Fruit fly (Drosophila melanogaster) whole organism, adult: ENCODE measurements around the gene Cp7Fa.

Experiments used
- CG11617 ChIP-seq: fragments of 200-800 bp; sonication (Bioruptor generic); optimal IDR thresholded peaks from 2 replicates; lab custom pipeline; 2017; ENCODE audit warnings: mild to moderate bottlenecking, missing biosample characterization, missing genetic modification reagents, missing genetic modification characterization
- CG12768 ChIP-seq: fragments of 200-800 bp; sonication (Bioruptor generic); optimal IDR thresholded peaks from 2 replicates; lab custom pipeline; 2017; ENCODE audit warnings: missing biosample characterization, missing genetic modification characterization, mild to moderate bottlenecking, moderate library complexity, missing genetic modification reagents
- CG14711 ChIP-seq: fragments of 200-800 bp; sonication (Bioruptor generic); optimal IDR thresholded peaks from 2 replicates; lab custom pipeline; 2018; ENCODE audit warnings: missing biosample characterization, mild to moderate bottlenecking, missing genetic modification characterization, moderate library complexity
- CG1620 ChIP-seq: fragments of 200-800 bp; sonication (Bioruptor generic); optimal IDR thresholded peaks from 2 replicates; lab custom pipeline; 2016; ENCODE audit warnings: missing biosample characterization, missing genetic modification characterization
- CG33017 ChIP-seq: fragments of 200-800 bp; sonication (Bioruptor generic); optimal IDR thresholded peaks from 2 replicates; lab custom pipeline; 2018; ENCODE audit warnings: missing biosample characterization, mild to moderate bottlenecking, missing genetic modification characterization, moderate library complexity
- CG5204 ChIP-seq: fragments of 200-800 bp; sonication (Bioruptor generic); optimal IDR thresholded peaks from 2 replicates; lab custom pipeline; 2016; ENCODE audit warnings: missing biosample characterization, missing genetic modification characterization
- CG7045 ChIP-seq: fragments of 200-800 bp; sonication (Bioruptor generic); optimal IDR thresholded peaks from 2 replicates; lab custom pipeline; 2017; ENCODE audit warnings: missing biosample characterization, mild to moderate bottlenecking, missing genetic modification characterization
- CG7101 ChIP-seq: fragments of 200-800 bp; sonication (Bioruptor generic); optimal IDR thresholded peaks from 2 replicates; lab custom pipeline; 2018; ENCODE audit warnings: missing biosample characterization, mild to moderate bottlenecking, missing genetic modification characterization, moderate library complexity
- Clk ChIP-seq: fragments of 200-800 bp; sonication (Bioruptor generic); optimal IDR thresholded peaks from 2 replicates; lab custom pipeline; 2017; ENCODE audit warnings: missing biosample characterization, missing genetic modification characterization
- Crg-1 ChIP-seq: fragments of 200-800 bp; sonication (Bioruptor generic); optimal IDR thresholded peaks from 2 replicates; lab custom pipeline; 2016; ENCODE audit warnings: missing biosample characterization, missing genetic modification characterization
- Hr96 ChIP-seq: fragments of 200-800 bp; sonication (Bioruptor generic); optimal IDR thresholded peaks from 2 replicates; lab custom pipeline; 2016; ENCODE audit warnings: missing biosample characterization, missing genetic modification characterization
- Mnt ChIP-seq: fragments of 200-800 bp; sonication (Bioruptor generic); optimal IDR thresholded peaks from 2 replicates; lab custom pipeline; 2016; ENCODE audit warnings: missing biosample characterization, mild to moderate bottlenecking, missing genetic modification characterization
- bab1 ChIP-seq: fragments of 200-800 bp; sonication (Bioruptor generic); optimal IDR thresholded peaks from 3 replicates; lab custom pipeline; 2019; ENCODE audit warnings: missing biosample characterization, mild to moderate bottlenecking, missing genetic modification characterization, moderate library complexity
- cic ChIP-seq: fragments of 200-800 bp; sonication (Bioruptor generic); optimal IDR thresholded peaks from 2 replicates; lab custom pipeline; 2017; ENCODE audit warnings: missing biosample characterization, mild to moderate bottlenecking, missing genetic modification characterization, moderate library complexity
- cnc ChIP-seq, 2 experiments: fragments of >200 bp; optimal IDR thresholded peaks; 2 replicates each; lab custom pipeline; 2017
- kay ChIP-seq: fragments of 200-800 bp; sonication (Bioruptor generic); peaks from one replicate; lab custom pipeline; 2016; ENCODE audit warnings: missing biosample characterization, missing genetic modification characterization, borderline replicate concordance
- ovo ChIP-seq: fragments of 200-800 bp; sonication (Bioruptor generic); optimal IDR thresholded peaks from 2 replicates; lab custom pipeline; 2016; ENCODE audit warnings: missing biosample characterization, missing genetic modification characterization
- pad ChIP-seq: fragments of 200-800 bp; sonication (Bioruptor generic); optimal IDR thresholded peaks from 3 replicates; lab custom pipeline; 2017; ENCODE audit warnings: missing biosample characterization, missing genetic modification characterization, mild to moderate bottlenecking, moderate library complexity, missing genetic modification reagents
- tj ChIP-seq: fragments of 200-800 bp; sonication (Bioruptor generic); optimal IDR thresholded peaks from 3 replicates; lab custom pipeline; 2017; ENCODE audit warnings: missing biosample characterization, mild to moderate bottlenecking, missing genetic modification characterization, moderate library complexity
- toe ChIP-seq: fragments of 200-800 bp; sonication (Bioruptor generic); optimal IDR thresholded peaks from 2 replicates; lab custom pipeline; 2016; ENCODE audit warnings: missing biosample characterization, missing genetic modification characterization

The Cp7Fa gene

DNA sequence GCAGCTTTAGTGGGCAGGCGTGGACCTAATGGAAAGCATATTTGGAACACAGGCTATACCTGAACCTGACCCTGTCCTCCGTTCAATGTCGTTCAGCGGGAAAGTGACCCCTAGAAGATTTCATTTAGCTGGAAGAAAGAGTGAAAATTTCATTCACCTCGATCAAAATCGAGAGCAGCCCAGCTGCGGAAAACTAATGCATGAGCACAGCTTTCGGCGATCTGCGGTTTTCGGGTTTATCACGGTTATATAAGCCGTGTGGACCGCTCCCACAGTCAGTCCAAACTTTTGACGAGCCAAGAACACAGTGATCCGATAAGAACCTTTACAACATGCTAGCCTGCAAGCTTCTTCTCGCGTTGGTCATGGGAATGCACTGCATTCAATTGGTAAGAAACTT is at the start of gene Cp7Fa:
TSS of gene Cp7Fa (plus strand) at position 301 of the 400 bp plus-strand sequence.
- no peak for TF ChIP-seq cnc (optimal IDR thresholded peaks at IDR 0.05; lab: Kevin White, UChicago)
- TF ChIP-seq bab1 (GFP tag; lab: Kevin White, UChicago), result peak; percentile 20
- TF ChIP-seq Hr96, result no peak
- TF ChIP-seq ovo (GFP tag; lab: Kevin White, UChicago), result no peak
- TF ChIP-seq CG7045 (GFP tag; lab: Kevin White, UChicago), result no peak
- TF ChIP-seq CG33017 (tag; lab: Kevin White, UChicago), result no peak
- no peak for TF ChIP-seq CG7101 (tag; lab: Kevin White, UChicago)
- no peak for TF ChIP-seq toe (GFP tag; lab: Kevin White, UChicago)
- TF ChIP-seq CG14711 (tag; lab: Kevin White, UChicago), result no peak
- TF ChIP-seq CG5204 (GFP tag; lab: Kevin White, UChicago), result no peak
- no peak for TF ChIP-seq tj (GFP tag; lab: Kevin White, UChicago)
- TF ChIP-seq CG1620 (GFP tag; lab: Kevin White, UChicago), result peak; percentile 4
- no peak for TF ChIP-seq pad (GFP tag; lab: Kevin White, UChicago)
- TF ChIP-seq kay (GFP tag; lab: Kevin White, UChicago), result no peak
- TF ChIP-seq Crg-1, result no peak
- TF ChIP-seq cic (GFP tag; lab: Kevin White, UChicago), result no peak

DNA sequence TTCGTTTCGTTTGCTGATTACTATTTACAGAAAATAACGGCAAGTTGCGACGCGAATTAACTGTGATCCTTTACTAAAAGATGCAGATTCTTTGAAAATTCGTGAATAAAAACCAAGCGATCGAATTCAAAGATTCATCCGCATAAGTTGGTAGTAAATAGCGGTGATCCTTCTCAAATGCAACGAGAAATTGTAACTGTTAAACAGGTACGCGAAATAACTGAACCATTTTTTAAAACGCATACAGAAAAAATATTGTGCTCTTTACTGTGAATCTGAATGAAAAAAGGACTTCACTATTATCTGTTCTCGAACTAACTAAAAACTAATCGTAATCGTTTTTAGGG is 49.3 kb upstream of the Cp7Fa start:
- TF ChIP-seq ovo (GFP tag; lab: Kevin White, UChicago) (peak; percentile 75), Clk (GFP tag; lab: Kevin White, UChicago) (no peak)

DNA sequence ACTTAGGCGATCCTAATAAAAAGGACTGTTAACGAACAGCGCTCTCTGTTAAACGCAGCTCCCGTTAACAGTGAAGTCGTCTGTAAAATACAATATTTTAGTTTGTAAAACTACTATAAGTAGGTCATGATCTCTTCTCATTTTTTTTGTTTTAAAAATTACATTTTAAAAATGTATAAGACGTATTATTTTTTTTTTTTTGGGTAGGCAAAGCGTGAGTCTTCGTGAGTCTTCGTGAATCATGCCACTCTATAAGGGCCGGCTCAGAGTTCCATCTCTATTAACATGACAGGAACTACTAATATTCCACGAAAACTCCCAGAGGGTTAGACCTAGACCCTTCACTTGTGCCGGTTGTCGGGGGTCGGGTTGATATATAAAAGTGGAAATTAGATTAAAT is 48.0 kb upstream of the Cp7Fa start:
- TF ChIP-seq kay (GFP tag; lab: Kevin White, UChicago), result peak; percentile 81
- TF ChIP-seq Crg-1, result no peak
- TF ChIP-seq CG12768, result no peak

DNA sequence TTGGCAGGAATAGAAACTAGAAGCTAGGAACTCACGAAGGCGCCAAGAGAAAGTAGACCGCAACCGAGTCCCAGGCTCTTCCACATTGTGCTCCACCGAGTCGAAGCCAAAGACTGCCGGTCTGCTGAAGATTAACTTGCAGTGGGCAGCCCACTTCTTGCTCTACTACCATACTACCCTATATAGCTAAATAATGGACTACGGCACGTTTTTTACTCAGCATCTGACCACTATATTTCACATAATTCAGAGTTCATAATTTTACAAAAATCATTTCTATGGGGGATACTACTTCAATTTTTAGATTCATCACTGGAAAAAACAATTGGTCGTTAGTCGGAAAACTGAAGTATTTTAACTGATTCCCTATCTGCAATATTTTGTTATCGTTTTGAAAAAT is 37.0 kb upstream of the Cp7Fa start, which contains the start of gene CG32712:
TSS of gene CG32712 (minus strand) at position 101 of the 400 bp plus-strand sequence.
- TF ChIP-seq tj (GFP tag; lab: Kevin White, UChicago), result no peak
- no peak for TF ChIP-seq Hr96
- TF ChIP-seq CG11617 (GFP tag; lab: Kevin White, UChicago), result no peak
- TF ChIP-seq CG12768, result no peak
- no peak for TF ChIP-seq cnc (optimal IDR thresholded peaks at IDR 0.05; lab: Kevin White, UChicago)
- no peak for TF ChIP-seq Mnt (GFP tag; lab: Kevin White, UChicago)
- TF ChIP-seq toe (GFP tag; lab: Kevin White, UChicago), result no peak
- no peak for TF ChIP-seq CG1620 (GFP tag; lab: Kevin White, UChicago)
- no peak for TF ChIP-seq pad (GFP tag; lab: Kevin White, UChicago)
- TF ChIP-seq CG14711 (tag; lab: Kevin White, UChicago), result no peak
- TF ChIP-seq ovo (GFP tag; lab: Kevin White, UChicago), result no peak
- TF ChIP-seq cic (GFP tag; lab: Kevin White, UChicago), result no peak
- no peak for TF ChIP-seq CG7101 (tag; lab: Kevin White, UChicago)

DNA sequence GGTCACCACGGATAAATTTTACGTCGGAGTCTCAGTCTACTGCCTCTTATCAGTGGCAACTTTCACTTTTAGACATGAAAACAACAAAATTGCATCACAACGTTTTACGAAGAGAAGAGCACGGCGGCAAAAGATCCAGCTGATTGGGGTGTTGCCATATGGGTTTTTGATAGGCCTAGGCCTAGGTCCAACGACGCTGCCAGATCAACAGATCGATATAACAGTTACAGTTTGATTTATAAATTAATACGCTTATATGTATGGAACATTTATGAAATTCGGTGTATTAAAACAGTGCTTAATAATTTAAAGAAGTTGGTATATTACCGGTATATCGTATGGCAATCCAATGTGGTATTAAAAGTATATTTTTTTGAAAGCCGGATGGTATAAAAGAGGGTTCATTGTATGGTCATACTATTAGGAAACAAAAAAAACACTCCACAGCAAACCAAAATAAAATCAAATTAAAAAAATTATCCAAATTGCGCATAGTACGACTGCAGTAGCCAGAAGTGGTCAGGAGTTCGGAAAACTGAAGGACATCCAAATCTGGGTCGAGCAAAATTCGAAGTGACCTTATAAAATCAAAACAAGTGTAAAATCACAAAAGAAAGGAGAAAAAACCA is 33.9 kb upstream of the Cp7Fa start, which contains the start of gene CG1440:
TSS of gene CG1440 (plus strand) at position 402 of the 629 bp plus-strand sequence.
- TF ChIP-seq CG1620 (GFP tag; lab: Kevin White, UChicago) (peak; percentile 14), bab1 (GFP tag; lab: Kevin White, UChicago) (peak; percentile 89), CG14711 (tag; lab: Kevin White, UChicago) (peak; percentile 61), kay (GFP tag; lab: Kevin White, UChicago) (no peak), Mnt (GFP tag; lab: Kevin White, UChicago) (peak; percentile 59), CG7101 (tag; lab: Kevin White, UChicago) (peak; percentile 57), CG33017 (tag; lab: Kevin White, UChicago) (no peak), CG11617 (GFP tag; lab: Kevin White, UChicago) (peak; percentile 33)

DNA sequence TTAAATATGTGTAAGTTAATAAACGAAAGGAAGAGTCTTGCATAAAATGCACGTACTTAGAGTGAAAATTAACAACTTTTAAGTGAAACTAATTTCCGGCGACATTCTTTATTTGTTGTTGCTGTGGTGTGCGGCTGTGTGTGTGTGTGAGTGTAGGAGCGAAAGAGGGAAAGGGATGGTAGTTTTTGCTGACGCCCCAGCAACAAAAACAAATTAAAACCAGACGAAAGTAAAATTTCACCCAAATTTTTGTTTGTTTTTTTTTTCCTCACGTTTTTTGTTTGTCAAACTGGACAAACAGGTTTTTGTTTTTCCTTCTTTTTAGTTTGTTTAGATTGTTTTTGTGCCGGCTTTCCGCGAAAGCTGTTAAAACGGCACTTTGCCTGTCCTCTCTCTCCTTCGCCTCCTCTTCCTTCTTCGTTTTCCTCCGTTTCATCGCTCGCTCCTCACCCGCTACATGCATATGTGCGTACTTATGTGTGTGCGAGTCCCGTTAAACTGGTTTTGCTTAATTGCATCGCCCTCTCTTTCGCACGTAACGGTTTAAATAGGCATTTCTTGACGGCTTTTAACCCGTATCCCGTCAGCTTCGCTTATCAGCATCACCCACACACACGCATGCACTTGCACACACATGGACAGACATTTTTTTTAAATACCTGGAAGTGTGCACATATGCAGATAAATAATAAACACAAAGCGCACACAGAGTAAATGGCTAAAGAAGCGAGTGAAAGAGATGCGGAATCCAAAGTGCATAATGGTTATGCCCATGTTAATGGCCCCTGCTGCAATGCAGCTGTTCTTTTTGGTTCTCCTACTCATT is 33.2 kb upstream of the Cp7Fa start, which contains the start of gene Miga:
TSS of gene Miga (minus strand) at position 536 of the 826 bp plus-strand sequence.
- peak; percentile 96 for TF ChIP-seq pad (GFP tag; lab: Kevin White, UChicago)
- no peak for TF ChIP-seq CG7045 (GFP tag; lab: Kevin White, UChicago)
- no peak for TF ChIP-seq CG7101 (tag; lab: Kevin White, UChicago)
- no peak for TF ChIP-seq CG33017 (tag; lab: Kevin White, UChicago)
- TF ChIP-seq kay (GFP tag; lab: Kevin White, UChicago), result no peak
- no peak for TF ChIP-seq CG14711 (tag; lab: Kevin White, UChicago)
- peak; percentile 62 for TF ChIP-seq tj (GFP tag; lab: Kevin White, UChicago)
- no peak for TF ChIP-seq cic (GFP tag; lab: Kevin White, UChicago)
- TF ChIP-seq bab1 (GFP tag; lab: Kevin White, UChicago), result peak; percentile 33
- peak; percentile 21 for TF ChIP-seq Mnt (GFP tag; lab: Kevin White, UChicago)
- peak; percentile 10 for TF ChIP-seq Crg-1
- TF ChIP-seq CG11617 (GFP tag; lab: Kevin White, UChicago), result no peak
- peak; percentile 100 for TF ChIP-seq ovo (GFP tag; lab: Kevin White, UChicago)
